Worm (Caenorhabditis elegans) whole organism, L2 larva: ENCODE results near the gene ZK353.9.
A peak's percentile ranks its signal among the peaks of the same experiment; 100 is the strongest.

Experiments used
- C34F6.9 ChIP-seq: fragments of 150-350 bp; optimal IDR thresholded peaks from 2 replicates; lab custom pipeline; 2014; ENCODE audit warnings: missing biosample characterization, missing genetic modification characterization
- F13H6.1 ChIP-seq: sonication (generic microtip); optimal IDR thresholded peaks from 2 replicates; lab custom pipeline; 2016; ENCODE audit warnings: missing genetic modification characterization, missing compliant biosample characterization
- R02D3.7 ChIP-seq: fragments of 150-350 bp; optimal IDR thresholded peaks from 2 replicates; lab custom pipeline; 2014; ENCODE audit warnings: missing biosample characterization, missing genetic modification characterization
- ZK546.5 ChIP-seq: sonication (generic microtip); optimal IDR thresholded peaks from 2 replicates; lab custom pipeline; 2017; ENCODE audit warnings: missing biosample characterization, missing genetic modification characterization
- alr-1 ChIP-seq: fragments of 150-350 bp; optimal IDR thresholded peaks from 2 replicates; lab custom pipeline; 2014; ENCODE audit warnings: missing biosample characterization, missing genetic modification characterization
- blmp-1 ChIP-seq: sonication (generic microtip); optimal IDR thresholded peaks from 2 replicates; lab custom pipeline; 2017; ENCODE audit warnings: missing genetic modification characterization, mild to moderate bottlenecking, missing compliant biosample characterization, antibody characterized with exemption, moderate library complexity; ENCODE audit not compliant: insufficient read depth
- ceh-16 ChIP-seq: fragments of 150-350 bp; optimal IDR thresholded peaks from 2 replicates; lab custom pipeline; 2014; ENCODE audit warnings: missing biosample characterization, missing genetic modification characterization
- ceh-82 ChIP-seq: fragments of 150-350 bp; optimal IDR thresholded peaks from 2 replicates; lab custom pipeline; 2014; ENCODE audit warnings: missing biosample characterization, missing genetic modification characterization
- crh-2 ChIP-seq: sonication (generic microtip); optimal IDR thresholded peaks from 2 replicates; lab custom pipeline; 2017; ENCODE audit warnings: missing biosample characterization, missing genetic modification characterization
- egl-27 ChIP-seq: sonication (generic microtip); optimal IDR thresholded peaks from 3 replicates; lab custom pipeline; 2017; ENCODE audit warnings: missing biosample characterization, missing genetic modification reagents, missing genetic modification characterization
- elt-1 ChIP-seq: fragments of 150-350 bp; optimal IDR thresholded peaks from 2 replicates; lab custom pipeline; 2014; ENCODE audit warnings: missing biosample characterization, missing genetic modification characterization
- fos-1 ChIP-seq: fragments of 150-350 bp; optimal IDR thresholded peaks from 2 replicates; lab custom pipeline; 2014; ENCODE audit warnings: missing biosample characterization, missing genetic modification characterization
- gmeb-1 ChIP-seq: fragments of 150-350 bp; optimal IDR thresholded peaks from 2 replicates; lab custom pipeline; 2014; ENCODE audit warnings: missing biosample characterization, missing genetic modification characterization
- lin-11 ChIP-seq: fragments of 150-350 bp; sonication (generic microtip); optimal IDR thresholded peaks from 2 replicates; lab custom pipeline; 2014; ENCODE audit warnings: missing biosample characterization, missing genetic modification characterization, inconsistent platforms, mixed read lengths
- lin-13 ChIP-seq: fragments of 150-350 bp; optimal IDR thresholded peaks from 2 replicates; lab custom pipeline; 2014; ENCODE audit warnings: missing biosample characterization, missing genetic modification reagents, missing genetic modification characterization
- lsy-2 ChIP-seq, 2 experiments: fragments of 150-350 bp in 1 of 2; sonication (generic microtip) in 1 of 2; optimal IDR thresholded peaks; 2 replicates each; lab custom pipeline; 2014 to 2017; ENCODE audit warnings: missing biosample characterization in 2 of 2, missing genetic modification characterization in 2 of 2
- mab-5 ChIP-seq: fragments of 150-350 bp; optimal IDR thresholded peaks from 2 replicates; lab custom pipeline; 2014; ENCODE audit warnings: missing biosample characterization, missing genetic modification characterization
- mbf-1 ChIP-seq: sonication (generic microtip); optimal IDR thresholded peaks from 2 replicates; lab custom pipeline; 2017; ENCODE audit warnings: missing biosample characterization, missing genetic modification characterization
- nhr-10 ChIP-seq: sonication (generic microtip); optimal IDR thresholded peaks from 2 replicates; lab custom pipeline; 2017; ENCODE audit warnings: missing biosample characterization, missing genetic modification characterization
- nhr-12 ChIP-seq: fragments of 150-350 bp; optimal IDR thresholded peaks from 2 replicates; lab custom pipeline; 2014; ENCODE audit warnings: missing biosample characterization, missing genetic modification characterization
- nhr-129 ChIP-seq: fragments of 150-350 bp; optimal IDR thresholded peaks from 2 replicates; lab custom pipeline; 2014; ENCODE audit warnings: missing biosample characterization, missing genetic modification characterization
- nhr-21 ChIP-seq: fragments of 150-350 bp; optimal IDR thresholded peaks from 2 replicates; lab custom pipeline; 2014; ENCODE audit warnings: missing biosample characterization, missing genetic modification characterization
- nhr-23 ChIP-seq: fragments of 150-350 bp; optimal IDR thresholded peaks from 2 replicates; lab custom pipeline; 2014; ENCODE audit warnings: missing biosample characterization, missing genetic modification reagents, missing genetic modification characterization
- nhr-25 ChIP-seq: fragments of 150-350 bp; sonication (generic microtip); optimal IDR thresholded peaks from 3 replicates; lab custom pipeline; 2014; ENCODE audit warnings: missing biosample characterization, missing genetic modification characterization
- nhr-6 ChIP-seq: fragments of 150-350 bp; optimal IDR thresholded peaks from 2 replicates; lab custom pipeline; 2014; ENCODE audit warnings: missing biosample characterization, missing genetic modification characterization
- nhr-77 ChIP-seq: fragments of 150-350 bp; optimal IDR thresholded peaks from 2 replicates; lab custom pipeline; 2014; ENCODE audit warnings: missing biosample characterization, missing genetic modification characterization
- peb-1 ChIP-seq: fragments of 150-350 bp; optimal IDR thresholded peaks from 2 replicates; lab custom pipeline; 2014; ENCODE audit warnings: missing biosample characterization, missing genetic modification characterization
- sma-3 ChIP-seq: sonication (generic microtip); optimal IDR thresholded peaks from 2 replicates; lab custom pipeline; 2016; ENCODE audit warnings: missing genetic modification reagents, missing genetic modification characterization, missing compliant biosample characterization
- sma-9 ChIP-seq, 2 experiments: fragments of 150-350 bp in 1 of 2; sonication (generic microtip) in 1 of 2; optimal IDR thresholded peaks; 2 replicates each; lab custom pipeline; 2014 to 2016; ENCODE audit warnings: missing genetic modification characterization in 2 of 2, mild to moderate bottlenecking in 1 of 2, missing biosample characterization in 1 of 2, missing compliant biosample characterization in 1 of 2, missing genetic modification reagents in 1 of 2, moderate library complexity in 1 of 2
- unc-39 ChIP-seq: fragments of 150-350 bp; optimal IDR thresholded peaks from 2 replicates; lab custom pipeline; 2014; ENCODE audit warnings: missing biosample characterization, missing genetic modification characterization
- unc-55 ChIP-seq: fragments of 150-350 bp; sonication (generic microtip); optimal IDR thresholded peaks from 3 replicates; lab custom pipeline; 2014; ENCODE audit warnings: missing biosample characterization, missing genetic modification reagents, missing genetic modification characterization
- unc-62 ChIP-seq: fragments of 150-350 bp; optimal IDR thresholded peaks from 2 replicates; lab custom pipeline; 2014; ENCODE audit warnings: missing biosample characterization, missing genetic modification reagents, missing genetic modification characterization
- zag-1 ChIP-seq: fragments of 150-350 bp; optimal IDR thresholded peaks from 2 replicates; lab custom pipeline; 2014; ENCODE audit warnings: missing biosample characterization, missing genetic modification characterization
- ztf-1 ChIP-seq: fragments of 200-800 bp; sonication (Bioruptor generic); conservative IDR thresholded peaks from 2 replicates; pipeline ENCODE4 v1.3.6; 2022; ENCODE audit warnings: missing genetic modification characterization, missing compliant biosample characterization
- ztf-11 ChIP-seq: sonication (generic microtip); optimal IDR thresholded peaks from 2 replicates; lab custom pipeline; 2017; ENCODE audit warnings: missing biosample characterization, missing genetic modification characterization
- ztf-4 ChIP-seq: fragments of 150-350 bp; optimal IDR thresholded peaks from 2 replicates; lab custom pipeline; 2014; ENCODE audit warnings: missing biosample characterization, missing genetic modification characterization

Gene ZK353.9

DNA sequence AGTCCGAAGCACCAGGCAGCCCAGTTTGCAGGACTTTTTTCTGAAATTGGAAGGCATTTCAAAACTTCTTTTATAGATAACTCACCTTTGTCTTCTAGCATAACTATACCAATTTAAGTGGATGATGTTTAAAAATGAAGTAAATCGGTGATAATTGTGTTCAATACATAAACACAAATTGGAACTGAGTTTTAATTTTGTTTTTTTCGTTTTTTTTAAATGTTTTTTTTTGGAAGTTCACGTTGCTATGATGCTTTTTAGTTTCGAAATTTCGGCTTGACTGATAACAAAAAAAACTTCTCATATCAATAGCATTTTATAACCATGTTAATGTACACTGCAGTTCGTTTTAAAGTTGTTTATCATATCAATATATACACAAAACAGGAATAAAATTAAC is 19.8 kb upstream of the ZK353.9 start, which contains the start of gene ZK353.4:
Gene ZK353.4, minus strand, starts transcription at position 101 of the 400 bp plus-strand sequence.
- TF ChIP-seq nhr-10 (tag; lab: Kevin White, UChicago) (no peak), unc-62 (GFP tag; lab: Kevin White, UChicago) (no peak), nhr-21 (tag; lab: Kevin White, UChicago) (no peak), nhr-6 (tag; lab: Kevin White, UChicago) (no peak), nhr-23 (tag; lab: Kevin White, UChicago) (no peak), ceh-16 (no peak), R02D3.7 (no peak)

DNA sequence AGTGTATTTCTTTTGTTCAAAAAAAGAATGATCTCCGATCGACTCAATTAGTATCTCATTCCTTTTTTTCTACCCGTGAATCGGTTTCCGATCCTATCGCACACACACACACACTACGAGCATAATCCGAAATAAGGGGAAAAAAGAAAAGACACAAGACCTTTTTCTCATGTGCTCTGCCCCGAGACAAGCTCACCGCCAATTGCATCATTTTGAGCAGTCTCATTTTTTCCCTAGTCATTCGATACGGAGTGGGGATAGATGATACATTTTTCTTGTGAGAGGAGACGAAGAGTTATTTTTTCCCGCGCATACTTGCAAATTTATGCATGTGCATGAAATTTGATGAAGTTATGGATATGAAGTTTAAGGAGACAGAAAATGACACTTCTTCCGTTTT is 17.0 kb upstream of the ZK353.9 start:
- no peak for TF ChIP-seq ZK546.5 (tag; lab: Kevin White, UChicago)
- TF ChIP-seq mbf-1 (tag; lab: Kevin White, UChicago), result no peak
- TF ChIP-seq C34F6.9, result peak; percentile 73
- TF ChIP-seq nhr-10 (tag; lab: Kevin White, UChicago), result no peak
- TF ChIP-seq unc-55, result peak; percentile 50
- no peak for TF ChIP-seq ztf-1
- no peak for TF ChIP-seq nhr-23 (tag; lab: Kevin White, UChicago)
- no peak for TF ChIP-seq sma-3 (GFP tag; lab: Kevin White, UChicago)
- no peak for TF ChIP-seq blmp-1 (tag; lab: Kevin White, UChicago)
- peak; percentile 51 for TF ChIP-seq zag-1 (tag; lab: Kevin White, UChicago)
- TF ChIP-seq lin-13, result peak; percentile 19
- peak; percentile 20 for TF ChIP-seq F13H6.1 (tag; lab: Kevin White, UChicago)
- TF ChIP-seq lsy-2 (tag; optimal IDR thresholded peaks at IDR 0.05; lab: Kevin White, UChicago), result peak in 1 of 2 experiments; percentile 46
- TF ChIP-seq egl-27, result no peak
- TF ChIP-seq nhr-21 (tag; lab: Kevin White, UChicago), result no peak
- peak; percentile 97 for TF ChIP-seq nhr-129 (tag; lab: Kevin White, UChicago)
- TF ChIP-seq lin-11, result peak; percentile 11
- peak; percentile 92 for TF ChIP-seq unc-39 (tag; lab: Kevin White, UChicago)
- TF ChIP-seq fos-1 (tag; lab: Kevin White, UChicago), result peak; percentile 4

DNA sequence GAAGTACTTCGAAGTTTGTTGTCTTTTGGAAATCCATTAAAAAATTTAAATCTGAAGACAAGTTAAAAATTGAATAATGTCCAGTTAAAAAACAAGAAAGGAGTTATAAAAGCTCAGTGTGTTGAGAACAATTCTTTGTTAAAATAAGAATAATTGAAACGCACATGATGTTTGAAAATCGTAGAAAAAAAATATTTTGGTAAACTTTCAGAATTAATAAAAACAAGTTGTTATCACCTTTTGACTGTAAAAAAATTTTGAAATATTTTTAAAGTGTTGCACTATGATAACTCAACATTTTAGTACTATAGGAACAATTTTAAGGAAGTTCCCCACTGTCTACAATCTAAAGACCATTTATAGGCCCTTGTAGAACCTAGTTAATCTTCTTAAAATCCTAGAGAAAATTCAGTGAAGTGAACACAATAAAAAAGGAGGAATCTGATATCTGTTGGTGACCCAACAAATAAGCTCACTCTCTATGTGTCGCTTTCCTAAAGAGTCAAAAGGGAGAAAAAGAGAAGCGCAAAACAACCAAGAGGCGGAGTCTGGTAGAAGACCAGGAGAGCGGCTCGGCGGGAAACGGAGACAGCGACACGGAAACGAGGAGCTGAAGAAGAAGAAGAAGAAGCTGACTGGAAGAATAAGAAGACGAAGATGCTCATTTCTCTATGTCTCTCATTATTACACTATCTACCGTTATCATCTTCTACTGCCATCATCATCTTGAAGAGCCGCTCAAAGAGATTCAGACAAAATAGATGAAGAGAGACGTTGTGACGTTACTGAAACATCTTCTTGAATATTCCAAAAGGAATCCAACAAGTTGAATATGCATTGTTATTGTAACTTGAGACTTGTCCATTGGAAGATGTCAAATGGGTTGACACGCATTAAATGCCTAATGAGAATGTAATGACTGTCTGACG is 14.7 kb upstream of the ZK353.9 start, which contains the start of gene ZK353.10:
Gene ZK353.10, minus strand, starts transcription at position 51 of the 929 bp plus-strand sequence.
- TF ChIP-seq C34F6.9, result peak; percentile 20
- no peak for TF ChIP-seq elt-1
- TF ChIP-seq unc-55, result peak; percentile 73
- peak in 1 of 2 experiments; percentile 45 for TF ChIP-seq lsy-2 (tag; optimal IDR thresholded peaks at IDR 0.05; lab: Kevin White, UChicago)
- TF ChIP-seq, all 48 proteins: peak for 3

- no peak for TF ChIP-seq alr-1
- no peak for TF ChIP-seq peb-1 (tag; lab: Kevin White, UChicago)
- TF ChIP-seq mbf-1 (tag; lab: Kevin White, UChicago), result no peak
- no peak for TF ChIP-seq unc-39 (tag; lab: Kevin White, UChicago)
- TF ChIP-seq ceh-82, result no peak
- no peak for TF ChIP-seq mab-5 (tag; lab: Kevin White, UChicago)
- no peak for TF ChIP-seq lin-11
- TF ChIP-seq fos-1 (tag; lab: Kevin White, UChicago), result no peak
- no peak for TF ChIP-seq unc-62 (GFP tag; lab: Kevin White, UChicago)
- TF ChIP-seq elt-1, result no peak
- TF ChIP-seq, all 48 proteins: peak for 0
These were observed 13.6 kb upstream of the ZK353.9 start, which contains the start of gene ZK353.3 for ce11 chrIII:8395685-8396084. Gene ZK353.3 (plus strand): TSS chrIII:8395985.

ce11 chrIII:8398411-8398810 is 10.9 kb upstream of the ZK353.9 start, which contains the start of gene ZK353.2:
Gene ZK353.2 (plus strand): TSS chrIII:8398711.
- no peak for TF ChIP-seq blmp-1 (tag; lab: Kevin White, UChicago)
- TF ChIP-seq sma-9 (GFP tag; optimal IDR thresholded peaks at IDR 0.05; lab: Kevin White, UChicago), result no peak
- no peak for TF ChIP-seq sma-9 (tag; optimal IDR thresholded peaks at IDR 0.05; lab: Kevin White, UChicago)
- TF ChIP-seq ztf-11 (tag; lab: Kevin White, UChicago), result no peak
- no peak for TF ChIP-seq elt-1
- TF ChIP-seq alr-1, result no peak
- TF ChIP-seq ztf-4 (tag; lab: Kevin White, UChicago), result no peak
- no peak for TF ChIP-seq fos-1 (tag; lab: Kevin White, UChicago)
- TF ChIP-seq C34F6.9, result no peak
- TF ChIP-seq ceh-82, result no peak
- TF ChIP-seq gmeb-1 (tag; lab: Kevin White, UChicago), result no peak
- no peak for TF ChIP-seq egl-27
- no peak for TF ChIP-seq nhr-25 (tag; lab: Kevin White, UChicago)
- no peak for TF ChIP-seq ZK546.5 (tag; lab: Kevin White, UChicago)
- no peak for TF ChIP-seq nhr-21 (tag; lab: Kevin White, UChicago)
- TF ChIP-seq nhr-77, result no peak
- no peak for TF ChIP-seq mab-5 (tag; lab: Kevin White, UChicago)
- TF ChIP-seq unc-55, result no peak
- TF ChIP-seq nhr-12, result no peak
- no peak for TF ChIP-seq ztf-1
- TF ChIP-seq crh-2 (tag; lab: Kevin White, UChicago), result no peak
